Worm (Caenorhabditis elegans) whole organism, early embryonic: ENCODE measurements around the gene C10F3.7.

Experiments used
- B0310.2 ChIP-seq: sonication (generic microtip); optimal IDR thresholded peaks from 2 replicates; lab custom pipeline; 2016; ENCODE audit warnings: mild to moderate bottlenecking, missing genetic modification characterization, missing compliant biosample characterization
- F13C5.2 ChIP-seq: sonication (generic microtip); optimal IDR thresholded peaks from 2 replicates; lab custom pipeline; 2017; ENCODE audit warnings: mild to moderate bottlenecking, missing genetic modification characterization, inconsistent platforms, missing compliant biosample characterization
- aly-1 ChIP-seq: sonication (generic microtip); optimal IDR thresholded peaks from 2 replicates; lab custom pipeline; 2016; ENCODE audit warnings: missing genetic modification characterization, missing compliant biosample characterization
- ama-1 ChIP-seq: fragments of 150-350 bp; optimal IDR thresholded peaks from 2 replicates; lab custom pipeline; 2014
- ceh-13 ChIP-seq: fragments of 200-800 bp; sonication (Bioruptor generic); optimal IDR thresholded peaks from 2 replicates; lab custom pipeline; 2018; ENCODE audit warnings: mild to moderate bottlenecking, missing genetic modification characterization, missing compliant biosample characterization
- ceh-36 ChIP-seq: sonication (generic microtip); optimal IDR thresholded peaks from 2 replicates; lab custom pipeline; 2016; ENCODE audit warnings: missing genetic modification characterization, inconsistent platforms, missing compliant biosample characterization
- ets-7 ChIP-seq: sonication (generic microtip); optimal IDR thresholded peaks from 2 replicates; lab custom pipeline; 2016; ENCODE audit warnings: missing genotype, missing genetic modification characterization, missing compliant biosample characterization
- flt-1 ChIP-seq: fragments of 200-800 bp; sonication (Bioruptor generic); IDR thresholded peaks from 2 replicates; pipeline ENCODE4 v1.3.6; 2022; ENCODE audit warnings: missing genetic modification characterization, missing compliant biosample characterization
- hmbx-1 ChIP-seq: sonication (generic microtip); optimal IDR thresholded peaks from 2 replicates; lab custom pipeline; 2016; ENCODE audit warnings: mild to moderate bottlenecking, missing genetic modification characterization, missing compliant biosample characterization
- hmg-4 ChIP-seq: fragments of 200-800 bp; sonication (Bioruptor generic); optimal IDR thresholded peaks from 2 replicates; lab custom pipeline; 2018; ENCODE audit warnings: mild to moderate bottlenecking, missing genetic modification characterization, missing compliant biosample characterization
- hnd-1 ChIP-seq: sonication (generic microtip); optimal IDR thresholded peaks from 2 replicates; lab custom pipeline; 2016; ENCODE audit warnings: missing genetic modification characterization, missing compliant biosample characterization
- pes-1 ChIP-seq: fragments of 200-800 bp; sonication (Bioruptor generic); IDR thresholded peaks from 2 replicates; pipeline ENCODE4 v1.3.6; 2022; ENCODE audit warnings: missing genetic modification reagents, missing genetic modification characterization, missing compliant biosample characterization
- scrt-1 ChIP-seq: fragments of 200-800 bp; sonication (Bioruptor generic); IDR thresholded peaks from 2 replicates; pipeline ENCODE4 v1.3.6; 2022; ENCODE audit warnings: missing genetic modification characterization, missing compliant biosample characterization
- sea-1 ChIP-seq: fragments of 200-800 bp; sonication (Bioruptor generic); conservative IDR thresholded peaks from 2 replicates; pipeline ENCODE4 v1.3.6; 2022; ENCODE audit warnings: missing genetic modification characterization, missing compliant biosample characterization
- tbx-11 ChIP-seq: fragments of 200-800 bp; sonication (Bioruptor generic); IDR thresholded peaks from 2 replicates; pipeline ENCODE4 v1.3.6; 2022; ENCODE audit warnings: missing genetic modification characterization, missing compliant biosample characterization
- tbx-37 ChIP-seq: fragments of 200-800 bp; sonication (Bioruptor generic); conservative IDR thresholded peaks from 2 replicates; pipeline ENCODE4 v1.3.6; 2022; ENCODE audit warnings: missing genetic modification reagents, missing genetic modification characterization, missing compliant biosample characterization
- tra-4 ChIP-seq: sonication (generic microtip); optimal IDR thresholded peaks from 2 replicates; lab custom pipeline; 2017; ENCODE audit warnings: missing genetic modification characterization, missing compliant biosample characterization

The C10F3.7 gene

DNA sequence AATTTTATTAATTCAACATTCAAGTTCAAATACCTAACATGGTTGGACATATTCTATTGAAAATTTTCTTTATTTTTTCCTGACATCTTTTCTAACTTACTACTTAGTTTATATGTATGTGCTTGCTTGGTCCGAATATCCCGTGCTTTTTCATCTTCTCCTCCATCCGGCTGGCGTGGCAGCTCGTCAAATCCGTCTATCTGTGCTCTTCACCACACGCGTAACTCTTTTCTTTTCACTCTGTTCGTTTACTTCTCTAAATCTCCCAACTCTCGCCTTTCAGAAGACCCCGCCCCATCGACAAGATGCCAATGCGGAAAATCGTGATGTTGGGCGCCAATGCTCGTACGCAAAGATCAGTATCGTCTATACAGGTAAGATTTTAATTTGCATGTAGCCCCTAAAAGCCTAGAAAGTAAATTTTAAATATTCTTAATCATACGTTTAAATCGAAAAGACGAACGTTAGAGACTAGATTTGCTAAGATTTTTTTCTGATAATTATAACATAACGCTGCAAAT is 21.9 kb downstream of the C10F3.7 start:
- TF ChIP-seq ama-1 (lab: Kevin White, UChicago): no peak
- TF ChIP-seq pes-1 (GFP tag; lab: Robert Waterston, UW): no peak
- no peak for TF ChIP-seq tra-4 (tag; lab: Kevin White, UChicago)
- TF ChIP-seq hmg-4 (GFP tag; lab: Kevin White, UChicago): no peak
- TF ChIP-seq sea-1: no peak
- TF ChIP-seq ceh-36 (tag; lab: Kevin White, UChicago): no peak
- no peak for TF ChIP-seq hnd-1
- TF ChIP-seq ceh-13 (GFP tag; lab: Kevin White, UChicago): no peak
- no peak for TF ChIP-seq hmbx-1 (tag; lab: Kevin White, UChicago)
- TF ChIP-seq scrt-1: no peak
- no peak for TF ChIP-seq B0310.2 (tag; lab: Kevin White, UChicago)

- TF ChIP-seq hnd-1 (no peak), ama-1 (lab: Kevin White, UChicago) (no peak), tbx-11 (no peak), scrt-1 (no peak), tra-4 (tag; lab: Kevin White, UChicago) (no peak), ceh-13 (GFP tag; lab: Kevin White, UChicago) (no peak), tbx-37 (GFP tag; lab: Robert Waterston, UW) (no peak), hmg-4 (GFP tag; lab: Kevin White, UChicago) (no peak), F13C5.2 (tag; lab: Kevin White, UChicago) (no peak), sea-1 (no peak), flt-1 (GFP tag; lab: Robert Waterston, UW) (no peak), aly-1 (tag; lab: Kevin White, UChicago) (no peak), hmbx-1 (tag; lab: Kevin White, UChicago) (no peak), ets-7 (no peak), ceh-36 (tag; lab: Kevin White, UChicago) (no peak), pes-1 (GFP tag; lab: Robert Waterston, UW) (no peak), B0310.2 (tag; lab: Kevin White, UChicago) (no peak)
Measured at ce11 chrV:5963696-5964095, 23.0 kb downstream of the C10F3.7 start, which contains the start of gene pcm-1. Gene pcm-1, minus strand, starts transcription at chrV:5963882.

DNA sequence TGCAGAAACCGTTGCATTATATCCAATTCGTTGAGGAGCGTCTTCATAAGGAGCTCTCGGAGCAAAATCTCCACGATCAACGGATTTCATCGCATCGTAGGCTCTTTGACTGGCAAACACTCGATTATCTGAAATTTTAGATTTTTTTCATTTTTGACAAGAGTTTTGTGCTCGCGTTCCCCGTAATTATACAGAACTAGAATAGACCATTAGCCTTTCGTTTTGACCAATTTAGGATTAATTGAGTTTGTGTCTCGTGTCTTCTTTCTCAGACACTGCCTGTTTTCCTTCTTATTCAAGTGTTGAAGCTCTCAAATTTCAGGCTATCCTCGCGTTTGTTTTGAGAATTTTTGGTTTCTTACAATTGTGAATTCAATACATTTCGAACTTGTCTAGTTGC is 23.6 kb downstream of the C10F3.7 start:
- TF ChIP-seq tbx-11: no peak
- TF ChIP-seq ceh-13 (GFP tag; lab: Kevin White, UChicago): no peak
- no peak for TF ChIP-seq tra-4 (tag; lab: Kevin White, UChicago)
- TF ChIP-seq tbx-37 (GFP tag; lab: Robert Waterston, UW): no peak
- no peak for TF ChIP-seq ama-1 (lab: Kevin White, UChicago)
- TF ChIP-seq F13C5.2 (tag; lab: Kevin White, UChicago): no peak
- TF ChIP-seq sea-1: no peak
- no peak for TF ChIP-seq ceh-36 (tag; lab: Kevin White, UChicago)
- TF ChIP-seq hnd-1: no peak
- TF ChIP-seq B0310.2 (tag; lab: Kevin White, UChicago): no peak
- no peak for TF ChIP-seq hmbx-1 (tag; lab: Kevin White, UChicago)
- TF ChIP-seq scrt-1: no peak
- no peak for TF ChIP-seq hmg-4 (GFP tag; lab: Kevin White, UChicago)
- TF ChIP-seq flt-1 (GFP tag; lab: Robert Waterston, UW): no peak
- no peak for TF ChIP-seq aly-1 (tag; lab: Kevin White, UChicago)
- TF ChIP-seq pes-1 (GFP tag; lab: Robert Waterston, UW): no peak

DNA sequence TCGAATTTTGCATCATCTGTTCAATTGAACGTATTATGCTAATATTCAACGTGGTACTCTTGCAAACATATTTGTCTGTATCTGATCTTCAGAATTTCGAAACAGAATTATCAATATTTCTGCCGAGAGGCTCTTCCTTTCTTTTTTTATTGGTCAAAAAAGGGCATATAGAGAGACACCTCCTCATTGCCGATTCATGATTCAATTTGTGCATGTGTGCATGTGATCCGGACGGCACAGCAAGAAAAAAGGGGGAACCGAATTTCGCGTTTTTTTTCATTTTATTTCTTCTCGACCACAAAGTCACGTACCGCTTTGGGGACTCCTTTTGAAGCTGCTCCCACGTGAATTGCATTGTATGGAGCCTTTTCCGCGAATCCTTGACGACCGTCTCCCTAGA is 25.1 kb downstream of the C10F3.7 start, which contains the start of gene mcp-1:
TSS of gene mcp-1 (plus strand) at position 292 of the 400 bp plus-strand sequence.
- TF ChIP-seq sea-1 (no peak), B0310.2 (tag; lab: Kevin White, UChicago) (no peak), scrt-1 (no peak), tbx-37 (GFP tag; lab: Robert Waterston, UW) (no peak), flt-1 (GFP tag; lab: Robert Waterston, UW) (no peak), hmg-4 (GFP tag; lab: Kevin White, UChicago) (no peak), ceh-36 (tag; lab: Kevin White, UChicago) (no peak), hnd-1 (no peak), ama-1 (lab: Kevin White, UChicago) (no peak), ceh-13 (GFP tag; lab: Kevin White, UChicago) (no peak), tbx-11 (no peak), ets-7 (no peak), pes-1 (GFP tag; lab: Robert Waterston, UW) (no peak), aly-1 (tag; lab: Kevin White, UChicago) (no peak), tra-4 (tag; lab: Kevin White, UChicago) (no peak), F13C5.2 (tag; lab: Kevin White, UChicago) (no peak), hmbx-1 (tag; lab: Kevin White, UChicago) (no peak)

- TF ChIP-seq aly-1 (tag; lab: Kevin White, UChicago) (no peak), flt-1 (GFP tag; lab: Robert Waterston, UW) (no peak), ama-1 (lab: Kevin White, UChicago) (no peak), B0310.2 (tag; lab: Kevin White, UChicago) (no peak), ceh-36 (tag; lab: Kevin White, UChicago) (no peak), pes-1 (GFP tag; lab: Robert Waterston, UW) (no peak), tra-4 (tag; lab: Kevin White, UChicago) (no peak), scrt-1 (no peak), ets-7 (no peak), hmbx-1 (tag; lab: Kevin White, UChicago) (no peak), tbx-37 (GFP tag; lab: Robert Waterston, UW) (no peak), F13C5.2 (tag; lab: Kevin White, UChicago) (no peak), sea-1 (no peak), tbx-11 (no peak), ceh-13 (GFP tag; lab: Kevin White, UChicago) (no peak), hmg-4 (GFP tag; lab: Kevin White, UChicago) (no peak)
Measured at ce11 chrV:5955627-5956026, 31.0 kb downstream of the C10F3.7 start.

DNA sequence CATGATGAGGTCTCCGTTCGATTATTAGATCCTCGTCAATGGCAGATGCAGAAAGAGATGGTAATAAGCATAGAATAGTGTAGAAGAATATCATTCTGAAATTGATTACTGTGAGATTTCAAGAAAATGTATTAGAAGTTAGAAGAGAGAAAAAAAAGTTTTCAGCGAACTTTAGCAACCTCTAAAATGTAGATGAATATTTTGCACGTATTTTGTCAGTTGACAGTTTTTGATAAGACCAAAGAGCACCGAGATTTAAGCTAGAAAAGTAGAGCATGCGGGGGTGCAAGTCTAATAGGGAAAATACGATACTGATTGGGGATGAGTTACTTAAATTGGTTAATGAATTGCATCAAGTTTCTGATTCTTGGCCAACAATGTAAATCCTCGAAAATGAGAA is 31.9 kb downstream of the C10F3.7 start, which contains the start of gene M03F8.6:
TSS of gene M03F8.6 (minus strand) at position 101 of the 400 bp plus-strand sequence.
- TF ChIP-seq tra-4 (tag; lab: Kevin White, UChicago): no peak
- TF ChIP-seq hmbx-1 (tag; lab: Kevin White, UChicago): no peak
- TF ChIP-seq scrt-1: no peak
- no peak for TF ChIP-seq hnd-1
- no peak for TF ChIP-seq pes-1 (GFP tag; lab: Robert Waterston, UW)
- TF ChIP-seq sea-1: no peak
- no peak for TF ChIP-seq B0310.2 (tag; lab: Kevin White, UChicago)
- TF ChIP-seq aly-1 (tag; lab: Kevin White, UChicago): no peak
- TF ChIP-seq tbx-11: no peak
- no peak for TF ChIP-seq ets-7
- no peak for TF ChIP-seq ama-1 (lab: Kevin White, UChicago)
